Worm (Caenorhabditis elegans) whole organism, L4/young adult: Measurements from ENCODE around the gene C33B4.5.

Experiments used
- W03F9.2 ChIP-seq: fragments of 150-350 bp; optimal IDR thresholded peaks from 2 replicates; lab custom pipeline; 2014; ENCODE audit warnings: missing biosample characterization, missing genetic modification characterization
- dao-5 ChIP-seq: sonication (generic microtip); optimal IDR thresholded peaks from 2 replicates; lab custom pipeline; 2016; ENCODE audit warnings: missing genotype, missing genetic modification characterization, moderate library complexity, missing compliant biosample characterization
- him-1 ChIP-seq: sonication (generic microtip); optimal IDR thresholded peaks from 2 replicates; lab custom pipeline; 2016; ENCODE audit warnings: missing genotype, missing genetic modification reagents, missing genetic modification characterization, missing compliant biosample characterization

DNA sequence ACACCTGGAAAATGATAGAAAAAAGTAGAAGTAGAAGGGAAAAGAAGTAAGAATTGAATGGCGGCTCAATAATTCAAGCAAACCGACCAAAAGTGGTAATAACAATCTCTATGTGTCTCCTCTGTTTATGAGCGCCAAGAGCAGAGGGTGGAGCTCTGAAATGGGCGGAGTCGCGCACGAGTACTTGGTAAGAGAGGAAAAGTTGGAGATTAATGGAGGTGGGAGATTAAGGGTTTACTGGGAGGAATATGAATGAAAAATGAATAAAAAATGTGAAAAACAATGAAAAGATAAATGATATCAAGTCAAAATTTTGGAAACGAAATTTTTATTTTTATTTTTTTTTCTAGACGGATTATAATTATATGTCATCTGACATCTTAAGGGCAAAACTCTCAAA lies 5.4 kb upstream of the C33B4.5 start:
- TF ChIP-seq him-1 (tag; lab: Kevin White, UChicago) (no peak), W03F9.2 (tag; lab: Kevin White, UChicago) (no peak), dao-5 (no peak)
